Worm (Caenorhabditis elegans) whole organism, L4 larva: ENCODE data around the gene jkk-1.

ENCODE experiments used
- R02D3.7 ChIP-seq: fragments of 150-350 bp; sonication (generic microtip); optimal IDR thresholded peaks from 3 replicates; lab custom pipeline; 2014; ENCODE audit warnings: missing biosample characterization, missing genetic modification characterization
- ZK546.5 ChIP-seq, 2 experiments: sonication (generic microtip); optimal IDR thresholded peaks; 2 replicates each; lab custom pipeline; 2017; ENCODE audit warnings: missing biosample characterization in 2 of 2, missing genetic modification characterization in 2 of 2
- nhr-237 ChIP-seq: sonication (generic microtip); optimal IDR thresholded peaks from 2 replicates; lab custom pipeline; 2017; ENCODE audit warnings: missing biosample characterization, missing genetic modification characterization
- ztf-11 ChIP-seq: fragments of 150-350 bp; optimal IDR thresholded peaks from 2 replicates; lab custom pipeline; 2014; ENCODE audit warnings: missing biosample characterization, missing genetic modification characterization

ce11 chrX:5321563-5321962 is 46.7 kb upstream of the jkk-1 start:
- no peak for TF ChIP-seq ZK546.5 (tag; optimal IDR thresholded peaks at IDR 0.05; lab: Kevin White, UChicago)
- no peak for TF ChIP-seq nhr-237
- TF ChIP-seq ztf-11 (tag; lab: Kevin White, UChicago) = no peak
- TF ChIP-seq R02D3.7 (tag; lab: Kevin White, UChicago) = no peak
